Fruit fly (Drosophila melanogaster): ENCODE measurements around the gene fax.

Gene fax

DNA sequence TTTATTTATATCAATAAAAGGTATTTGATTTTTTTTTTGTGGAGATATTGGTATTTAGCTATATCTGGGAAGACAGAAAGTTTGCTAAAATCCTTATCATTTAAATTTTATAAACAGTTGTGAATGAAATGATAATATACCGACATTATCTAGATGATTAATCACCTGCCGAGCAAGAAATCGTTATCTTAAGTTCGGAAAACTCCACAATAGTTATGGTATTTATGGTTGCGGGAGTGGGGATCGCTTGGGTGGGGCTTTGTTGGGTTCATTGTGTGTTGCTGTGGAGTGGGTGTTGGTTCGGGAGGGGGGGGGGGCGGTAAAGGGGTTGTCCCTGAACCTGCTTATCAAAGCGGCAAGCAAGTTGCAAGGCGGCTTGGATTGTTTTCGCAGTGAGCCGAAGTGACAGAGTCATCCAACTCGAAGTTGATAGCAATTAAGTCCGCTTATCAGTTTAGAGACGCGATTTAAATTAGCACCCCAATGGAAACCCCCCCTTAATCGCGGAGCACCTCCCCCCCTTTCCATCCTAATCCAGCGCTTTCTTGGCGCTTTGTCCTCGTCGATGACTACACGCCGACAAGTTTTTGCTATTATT, 19.3 kb downstream of the fax start:
- no peak for TF ChIP-seq Smox (GFP tag; optimal IDR thresholded peaks at IDR 0.05)
- TF ChIP-seq lz (GFP tag; optimal IDR thresholded peaks at IDR 0.05), result no peak
- TF ChIP-seq CG34406 (GFP tag; optimal IDR thresholded peaks at IDR 0.05), result no peak
- no peak for TF ChIP-seq esn (GFP tag; optimal IDR thresholded peaks at IDR 0.05)
- no peak for TF ChIP-seq salr (GFP tag; optimal IDR thresholded peaks at IDR 0.05)
- TF ChIP-seq fd85E (GFP tag; optimal IDR thresholded peaks at IDR 0.05), result no peak
- no peak for TF ChIP-seq achi (GFP tag; optimal IDR thresholded peaks at IDR 0.05)
- TF ChIP-seq CG8632 (GFP tag; optimal IDR thresholded peaks at IDR 0.05), result no peak
- TF ChIP-seq ss (GFP tag; optimal IDR thresholded peaks at IDR 0.05), result no peak

DNA sequence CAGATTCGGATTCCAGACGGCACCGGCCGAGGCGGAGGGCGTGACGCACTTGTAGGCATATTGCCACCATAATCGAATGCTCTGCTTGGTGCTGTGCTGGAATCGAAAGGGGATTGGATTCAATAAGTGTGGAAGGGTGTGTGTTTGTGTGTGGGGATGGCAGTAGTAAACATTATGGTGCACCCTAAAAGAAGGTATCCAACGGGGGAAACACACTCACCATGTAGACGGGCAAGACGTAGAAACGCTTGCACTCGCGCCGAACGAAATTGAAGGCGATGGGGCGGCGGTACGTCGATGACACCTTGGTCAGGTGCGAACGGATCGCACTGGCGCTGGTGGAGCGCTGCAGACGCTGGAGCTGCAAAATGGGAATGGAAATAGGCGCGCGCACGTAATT, 20.4 kb downstream of the fax start:
- TF ChIP-seq Eip75B (GFP tag; optimal IDR thresholded peaks at IDR 0.05) (no peak), CG10669 (GFP tag; optimal IDR thresholded peaks at IDR 0.05) (no peak), Met (GFP tag; optimal IDR thresholded peaks at IDR 0.05) (no peak), Gug (GFP tag; IDR thresholded peaks at IDR 0.05) (no peak), Smox (GFP tag; optimal IDR thresholded peaks at IDR 0.05) (no peak), net (GFP tag; optimal IDR thresholded peaks at IDR 0.05) (no peak), Eip93F (GFP tag; optimal IDR thresholded peaks at IDR 0.05) (no peak)

DNA sequence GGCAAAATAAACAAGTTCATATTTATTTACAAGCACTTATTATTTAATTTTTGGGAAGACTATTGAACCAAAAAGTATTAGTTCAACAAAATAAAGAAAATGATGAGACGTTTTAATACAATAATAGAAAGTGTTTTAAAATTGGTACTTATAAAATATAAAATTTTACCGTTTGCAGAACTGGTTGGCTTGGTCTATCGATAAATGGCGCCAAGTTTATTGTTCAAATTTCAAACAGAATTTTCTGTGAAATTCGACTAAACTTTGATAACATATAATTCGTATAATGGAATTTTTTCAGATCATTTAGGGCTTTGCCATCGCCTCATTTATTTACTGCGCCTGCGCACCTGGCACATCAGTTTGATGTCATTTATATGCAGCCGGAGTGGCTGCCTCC, 20.8 kb downstream of the fax start:
- no peak for TF ChIP-seq dsx (GFP tag; optimal IDR thresholded peaks at IDR 0.05; ENCODE audit: poor library complexity, severe bottlenecking)
- TF ChIP-seq fd85E (GFP tag; optimal IDR thresholded peaks at IDR 0.05), result no peak
- peak; percentile 33 for TF ChIP-seq svp (GFP tag)
- TF ChIP-seq CG3032 (tag; optimal IDR thresholded peaks at IDR 0.05), result no peak
- no peak for TF ChIP-seq CG11294 (GFP tag; IDR thresholded peaks at IDR 0.05)
- TF ChIP-seq CG3919 (GFP tag; optimal IDR thresholded peaks at IDR 0.05), result no peak
- TF ChIP-seq CG6163 (GFP tag; IDR thresholded peaks at IDR 0.05), result no peak
- no peak for TF ChIP-seq CG7368 (GFP tag; optimal IDR thresholded peaks at IDR 0.05)
- peak; percentile 37 for TF ChIP-seq Eip78C (GFP tag)

DNA sequence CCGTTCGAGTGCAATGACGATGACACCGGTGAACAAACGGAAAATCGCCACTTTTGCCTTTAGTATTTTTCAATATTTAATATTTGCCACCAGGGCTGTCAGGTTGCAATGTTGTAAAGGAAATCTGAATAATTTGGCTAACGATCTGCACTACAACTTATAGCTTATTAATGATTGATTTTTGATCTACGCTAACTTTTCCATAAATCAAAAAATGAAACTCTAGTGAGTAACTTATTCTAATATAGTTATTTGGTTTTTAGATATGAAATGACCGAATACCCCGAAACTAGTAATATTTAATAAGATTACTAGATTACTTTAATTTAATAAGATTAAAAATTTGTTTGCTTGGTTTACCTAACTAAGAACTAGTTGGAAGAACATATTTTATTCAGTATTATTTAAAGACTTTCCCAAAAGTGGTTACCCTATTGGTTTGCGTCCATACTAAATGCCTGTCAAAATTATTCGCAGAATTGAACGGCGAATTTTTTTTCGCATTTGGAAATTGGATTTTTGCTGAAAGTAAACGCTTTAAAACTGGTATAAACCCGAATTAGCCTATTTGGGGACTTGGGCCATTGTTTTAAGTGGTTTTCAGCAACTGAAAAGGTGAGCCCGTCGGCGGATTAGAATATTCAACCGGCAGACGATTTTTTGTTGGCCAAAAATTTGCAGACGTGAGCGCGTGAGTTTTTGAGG, 25.6 kb downstream of the fax start, which contains the start of the genes Agpat3 and RAF2:
TSS of gene Agpat3 (minus strand) at position 78 of the 705 bp plus-strand sequence.
TSS of gene RAF2 (plus strand) at position 448 of the 705 bp plus-strand sequence.
- TF ChIP-seq OdsH (GFP tag; optimal IDR thresholded peaks at IDR 0.05) (peak; percentile 58), Ets96B (tag; optimal IDR thresholded peaks at IDR 0.05) (peak; percentile 29), achi (GFP tag; optimal IDR thresholded peaks at IDR 0.05) (peak; percentile 82), lz (GFP tag; optimal IDR thresholded peaks at IDR 0.05) (peak; percentile 34), Eip75B (GFP tag; optimal IDR thresholded peaks at IDR 0.05) (peak; percentile 7), esn (GFP tag; optimal IDR thresholded peaks at IDR 0.05) (peak; percentile 46), pdm3 (GFP tag; optimal IDR thresholded peaks at IDR 0.05) (no peak), dsx (GFP tag; optimal IDR thresholded peaks at IDR 0.05; ENCODE audit: poor library complexity, severe bottlenecking) (no peak), CG3919 (GFP tag; optimal IDR thresholded peaks at IDR 0.05) (peak; percentile 34), CG31627 (GFP tag; optimal IDR thresholded peaks at IDR 0.05) (peak; percentile 67), CG1621 (tag; optimal IDR thresholded peaks at IDR 0.05) (no peak), CG9139 (GFP tag; optimal IDR thresholded peaks at IDR 0.05) (no peak), fd59A (GFP tag; optimal IDR thresholded peaks at IDR 0.05) (no peak), net (GFP tag; optimal IDR thresholded peaks at IDR 0.05) (no peak), topi (GFP tag; optimal IDR thresholded peaks at IDR 0.05) (no peak), Ets21C (GFP tag; optimal IDR thresholded peaks at IDR 0.05) (peak; percentile 23), Hr38 (GFP tag; optimal IDR thresholded peaks at IDR 0.05) (no peak), CG7368 (GFP tag; optimal IDR thresholded peaks at IDR 0.05) (no peak), CG8632 (GFP tag; optimal IDR thresholded peaks at IDR 0.05) (no peak), CG16779 (tag; optimal IDR thresholded peaks at IDR 0.05) (no peak), svp (GFP tag) (no peak), cyc (GFP tag; optimal IDR thresholded peaks at IDR 0.05) (peak; percentile 61), CG3032 (tag; optimal IDR thresholded peaks at IDR 0.05) (peak; percentile 57), CG6854 (GFP tag; optimal IDR thresholded peaks at IDR 0.05) (no peak), salr (GFP tag; optimal IDR thresholded peaks at IDR 0.05) (peak in 1 of 2 experiments; percentile 40), CG10631 (GFP tag; optimal IDR thresholded peaks at IDR 0.05) (peak; percentile 52), CG10669 (GFP tag; optimal IDR thresholded peaks at IDR 0.05) (peak; percentile 16), CG32006 (GFP tag; optimal IDR thresholded peaks at IDR 0.05) (peak; percentile 42), Sox14 (GFP tag; optimal IDR thresholded peaks at IDR 0.05) (no peak), Gug (GFP tag; IDR thresholded peaks at IDR 0.05) (no peak; the same call in 1 of the 2 replicates), CG6808 (GFP tag; optimal IDR thresholded peaks at IDR 0.05) (no peak), Eip93F (GFP tag; optimal IDR thresholded peaks at IDR 0.05) (no peak), CG11762 (GFP tag; optimal IDR thresholded peaks at IDR 0.05; ENCODE audit: insufficient read depth) (no peak), Lpt (GFP tag; optimal IDR thresholded peaks at IDR 0.05) (no peak), CG11294 (GFP tag; IDR thresholded peaks at IDR 0.05) (peak; percentile 31; the same call in 1 of the 2 replicates)
